Fruit fly (Drosophila melanogaster) whole organism: ENCODE results near the gene CG13884.

ENCODE experiments used
- Dll ChIP-seq: fragments of >200 bp; optimal IDR thresholded peaks from 2 replicates; lab custom pipeline; 2017
- pan ChIP-seq: fragments of >200 bp; optimal IDR thresholded peaks from 2 replicates; lab custom pipeline; 2017
- psq ChIP-seq: fragments of >200 bp; optimal IDR thresholded peaks from 2 replicates; lab custom pipeline; 2017
- usp ChIP-seq: fragments of >200 bp; optimal IDR thresholded peaks from 2 replicates; lab custom pipeline; 2017; ENCODE audit warnings: missing biosample characterization, missing genetic modification characterization, mixed read lengths

- TF ChIP-seq pan (lab: Kevin White, UChicago) = no peak
- TF ChIP-seq psq (lab: Kevin White, UChicago) = no peak
- TF ChIP-seq Dll (lab: Kevin White, UChicago) = no peak
- no peak for TF ChIP-seq usp (GFP tag; lab: Kevin White, UChicago)
Measured at dm6 chr3L:329153-329698, 37.0 kb downstream of the CG13884 start.
